Fruit fly (Drosophila melanogaster) whole organism, wandering third instar larva: Measurements from ENCODE around the gene Cpr64Aa.

Experiments
- CG32264 ChIP-seq: fragments of 200-800 bp; sonication (Bioruptor generic); optimal IDR thresholded peaks from 2 replicates; lab custom pipeline; 2016; ENCODE audit warnings: missing biosample characterization, missing genetic modification characterization
- Dfd ChIP-seq: fragments of >200 bp; optimal IDR thresholded peaks from 2 replicates; lab custom pipeline; 2017; ENCODE audit warnings: missing biosample characterization, missing genetic modification characterization
- Hnf4 ChIP-seq: fragments of 200-800 bp; sonication (Bioruptor generic); optimal IDR thresholded peaks from 2 replicates; lab custom pipeline; 2016; ENCODE audit warnings: missing biosample characterization, mild to moderate bottlenecking, missing genetic modification characterization
- Mio ChIP-seq: sonication (Bioruptor generic); optimal IDR thresholded peaks from 2 replicates; lab custom pipeline; 2016; ENCODE audit warnings: missing biosample characterization, missing genetic modification characterization
- Myc ChIP-seq: fragments of >200 bp; optimal IDR thresholded peaks from 2 replicates; lab custom pipeline; 2017
- N ChIP-seq: fragments of >200 bp; optimal IDR thresholded peaks from 2 replicates; lab custom pipeline; 2018; ENCODE audit warnings: missing biosample characterization, missing external identifiers, missing genetic modification characterization
- OdsH ChIP-seq: fragments of 200-800 bp; sonication (Bioruptor generic); optimal IDR thresholded peaks from 2 replicates; lab custom pipeline; 2016; ENCODE audit warnings: missing biosample characterization, mild to moderate bottlenecking, missing genetic modification characterization
- Sp1 ChIP-seq: fragments of 200-800 bp; sonication (Bioruptor generic); optimal IDR thresholded peaks from 3 replicates; lab custom pipeline; 2019; ENCODE audit warnings: missing biosample characterization, mild to moderate bottlenecking, missing genetic modification characterization, moderate library complexity
- Vsx2 ChIP-seq: fragments of 200-300, 225-300 bp; sonication (Bioruptor generic); optimal IDR thresholded peaks from 2 replicates; lab custom pipeline; 2018; ENCODE audit warnings: missing biosample characterization, missing genetic modification characterization; ENCODE audit not compliant: partially characterized antibody
- br ChIP-seq: fragments of 200-800 bp; sonication (Bioruptor generic); optimal IDR thresholded peaks from 2 replicates; lab custom pipeline; 2016; ENCODE audit warnings: missing biosample characterization, missing genetic modification characterization
- pan ChIP-seq: fragments of >200 bp; optimal IDR thresholded peaks from 2 replicates; lab custom pipeline; 2017
- psq ChIP-seq: fragments of 200-800 bp; sonication (Bioruptor generic); optimal IDR thresholded peaks from 3 replicates; lab custom pipeline; 2017; ENCODE audit warnings: missing biosample characterization, mild to moderate bottlenecking, missing genetic modification characterization, moderate library complexity
- sage ChIP-seq: fragments of 200-800 bp; sonication (Bioruptor generic); optimal IDR thresholded peaks from 2 replicates; lab custom pipeline; 2016; ENCODE audit warnings: missing biosample characterization, mild to moderate bottlenecking, missing genetic modification characterization
- sv ChIP-seq: fragments of 200-800 bp; sonication (Bioruptor generic); optimal IDR thresholded peaks from 3 replicates; lab custom pipeline; 2016; ENCODE audit warnings: missing biosample characterization, missing genetic modification characterization

dm6 chr3L:4177981-4178562 is 30.9 kb downstream of the Cpr64Aa start, which contains the start of gene Teh4:
- no peak for TF ChIP-seq psq (GFP tag; lab: Kevin White, UChicago)
- no peak for TF ChIP-seq OdsH (GFP tag; lab: Kevin White, UChicago)
- no peak for TF ChIP-seq Myc (lab: Kevin White, UChicago)
- no peak for TF ChIP-seq sage (GFP tag; lab: Kevin White, UChicago)
- no peak for TF ChIP-seq sv (GFP tag; lab: Kevin White, UChicago)
- TF ChIP-seq Vsx2 (GFP tag; lab: Kevin White, UChicago) = no peak
- no peak for TF ChIP-seq br (GFP tag; lab: Kevin White, UChicago)
- no peak for TF ChIP-seq CG32264 (GFP tag; lab: Kevin White, UChicago)
- no peak for TF ChIP-seq Hnf4 (GFP tag; lab: Kevin White, UChicago)
- no peak for TF ChIP-seq Sp1 (GFP tag; lab: Kevin White, UChicago)
- no peak for TF ChIP-seq Mio
- no peak for TF ChIP-seq Dfd
- no peak for TF ChIP-seq N (GFP tag; lab: Kevin White, UChicago)
- TF ChIP-seq pan (lab: Kevin White, UChicago) = no peak
